Fruit fly (Drosophila melanogaster) whole organism, adult: ENCODE results near the gene CG13623.

Experiments used
- CG14711 ChIP-seq: fragments of 200-800 bp; sonication (Bioruptor generic); optimal IDR thresholded peaks from 2 replicates; lab custom pipeline; 2018; ENCODE audit warnings: missing biosample characterization, mild to moderate bottlenecking, missing genetic modification characterization, moderate library complexity
- CG1620 ChIP-seq: fragments of 200-800 bp; sonication (Bioruptor generic); optimal IDR thresholded peaks from 2 replicates; lab custom pipeline; 2016; ENCODE audit warnings: missing biosample characterization, missing genetic modification characterization
- CG7101 ChIP-seq: fragments of 200-800 bp; sonication (Bioruptor generic); optimal IDR thresholded peaks from 2 replicates; lab custom pipeline; 2018; ENCODE audit warnings: missing biosample characterization, mild to moderate bottlenecking, missing genetic modification characterization, moderate library complexity
- Crg-1 ChIP-seq: fragments of 200-800 bp; sonication (Bioruptor generic); optimal IDR thresholded peaks from 2 replicates; lab custom pipeline; 2016; ENCODE audit warnings: missing biosample characterization, missing genetic modification characterization
- Hr96 ChIP-seq: fragments of 200-800 bp; sonication (Bioruptor generic); optimal IDR thresholded peaks from 2 replicates; lab custom pipeline; 2016; ENCODE audit warnings: missing biosample characterization, missing genetic modification characterization
- Mnt ChIP-seq: fragments of 200-800 bp; sonication (Bioruptor generic); optimal IDR thresholded peaks from 2 replicates; lab custom pipeline; 2016; ENCODE audit warnings: missing biosample characterization, mild to moderate bottlenecking, missing genetic modification characterization
- bab1 ChIP-seq: fragments of 200-800 bp; sonication (Bioruptor generic); optimal IDR thresholded peaks from 3 replicates; lab custom pipeline; 2019; ENCODE audit warnings: missing biosample characterization, mild to moderate bottlenecking, missing genetic modification characterization, moderate library complexity
- cic ChIP-seq: fragments of 200-800 bp; sonication (Bioruptor generic); optimal IDR thresholded peaks from 2 replicates; lab custom pipeline; 2017; ENCODE audit warnings: missing biosample characterization, mild to moderate bottlenecking, missing genetic modification characterization, moderate library complexity
- cnc ChIP-seq, 2 experiments: fragments of >200 bp; optimal IDR thresholded peaks; 2 replicates each; lab custom pipeline; 2017
- kay ChIP-seq: fragments of 200-800 bp; sonication (Bioruptor generic); peaks from one replicate; lab custom pipeline; 2016; ENCODE audit warnings: missing biosample characterization, missing genetic modification characterization, borderline replicate concordance
- ovo ChIP-seq: fragments of 200-800 bp; sonication (Bioruptor generic); optimal IDR thresholded peaks from 2 replicates; lab custom pipeline; 2016; ENCODE audit warnings: missing biosample characterization, missing genetic modification characterization
- tj ChIP-seq: fragments of 200-800 bp; sonication (Bioruptor generic); optimal IDR thresholded peaks from 3 replicates; lab custom pipeline; 2017; ENCODE audit warnings: missing biosample characterization, mild to moderate bottlenecking, missing genetic modification characterization, moderate library complexity

DNA sequence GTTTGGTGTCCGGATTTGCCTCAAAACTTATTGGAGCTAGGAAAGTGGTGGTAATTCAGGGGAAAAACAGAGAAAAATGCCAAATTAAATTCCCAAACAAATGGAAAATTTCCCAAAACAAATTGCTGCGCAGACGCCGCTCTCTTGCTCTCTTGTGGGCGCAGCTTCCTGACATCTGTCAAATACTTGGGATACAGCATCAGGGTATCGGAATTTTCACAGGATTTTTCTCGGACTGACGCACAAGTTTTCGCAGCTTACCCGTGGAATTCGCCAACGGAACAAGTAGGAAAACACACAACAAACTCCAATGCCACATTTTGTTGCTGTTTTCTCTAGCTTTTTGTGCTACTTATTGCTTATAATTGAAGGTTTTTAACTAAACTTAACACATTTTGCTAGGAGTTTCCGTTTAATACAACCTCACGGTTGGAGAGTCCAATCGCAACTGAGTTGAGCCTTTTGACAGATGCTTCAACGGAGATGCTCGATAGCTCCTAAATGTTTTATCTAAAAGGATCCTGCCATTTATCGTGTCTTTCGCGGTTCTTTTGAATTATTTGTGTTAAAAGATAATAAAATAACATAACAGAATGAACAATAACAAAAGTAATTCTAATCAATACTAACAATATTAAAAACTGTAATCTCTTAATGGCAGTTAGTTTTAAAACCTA, 15.6 kb downstream of the CG13623 start, which contains the start of the genes nAChRbeta2 and DZIP1:
- TF ChIP-seq Crg-1 (no peak), ovo (GFP tag; lab: Kevin White, UChicago) (no peak), CG7101 (tag; lab: Kevin White, UChicago) (no peak), cnc (optimal IDR thresholded peaks at IDR 0.05; lab: Kevin White, UChicago) (no peak), CG14711 (tag; lab: Kevin White, UChicago) (no peak), kay (no peak), bab1 (GFP tag; lab: Kevin White, UChicago) (no peak), Hr96 (no peak), Mnt (GFP tag; lab: Kevin White, UChicago) (no peak), cic (GFP tag; lab: Kevin White, UChicago) (no peak), CG1620 (GFP tag; lab: Kevin White, UChicago) (no peak), tj (GFP tag; lab: Kevin White, UChicago) (no peak)
